Fruit fly (Drosophila melanogaster) whole organism, embryonic: ENCODE data around the gene CG44271.

Experiments used
- Ada2b ChIP-seq: fragments of 200-800 bp; sonication (Bioruptor generic); IDR thresholded peaks from 2 replicates; pipeline ENCODE4 v1.3.6; 2022; ENCODE audit warnings: missing biosample characterization, missing genetic modification characterization
- C15 ChIP-seq: fragments of 200-800 bp; sonication (Bioruptor generic); IDR thresholded peaks from 3 replicates; pipeline ENCODE4 v1.3.6; 2022; ENCODE audit warnings: missing biosample characterization, missing genetic modification characterization
- CG11085 ChIP-seq: fragments of 200-800 bp; sonication (Bioruptor generic); IDR thresholded peaks from 2 replicates; pipeline ENCODE4 v1.3.6; 2022; ENCODE audit warnings: missing biosample characterization, missing genetic modification characterization
- CG11456 ChIP-seq: fragments of 200-800 bp; sonication (Bioruptor generic); IDR thresholded peaks from 3 replicates; pipeline ENCODE4 v1.3.6; 2022; ENCODE audit warnings: missing biosample characterization, missing genetic modification characterization
- CG12659 ChIP-seq: fragments of 200-800 bp; sonication (Bioruptor generic); optimal IDR thresholded peaks from 3 replicates; lab custom pipeline; 2017; ENCODE audit warnings: mild to moderate bottlenecking, missing biosample characterization, missing genetic modification reagents, missing genetic modification characterization
- CG13287 ChIP-seq: fragments of 200-800 bp; sonication (Bioruptor generic); IDR thresholded peaks from 2 replicates; pipeline ENCODE4 v1.3.6; 2022; ENCODE audit warnings: missing biosample characterization, missing genetic modification characterization; ENCODE audit not compliant: partially characterized antibody
- CG13296 ChIP-seq: fragments of 200-800 bp; sonication (Bioruptor generic); optimal IDR thresholded peaks from 3 replicates; lab custom pipeline; 2018; ENCODE audit warnings: missing biosample characterization, mild to moderate bottlenecking, missing genetic modification characterization
- CG13894 ChIP-seq: fragments of 200-800 bp; sonication (Bioruptor generic); optimal IDR thresholded peaks from 3 replicates; lab custom pipeline; 2018; ENCODE audit warnings: missing biosample characterization, mild to moderate bottlenecking, missing genetic modification characterization, moderate library complexity
- CG14710 ChIP-seq: fragments of 200-800 bp; sonication (Bioruptor generic); optimal IDR thresholded peaks from 3 replicates; lab custom pipeline; 2019; ENCODE audit warnings: missing biosample characterization, mild to moderate bottlenecking, missing genetic modification characterization, moderate library complexity
- CG15601 ChIP-seq: fragments of 200-800 bp; sonication (Bioruptor generic); optimal IDR thresholded peaks from 3 replicates; lab custom pipeline; 2019; ENCODE audit warnings: missing biosample characterization, mild to moderate bottlenecking, missing genetic modification characterization, moderate library complexity
- CG2875 ChIP-seq: fragments of 200-800 bp; sonication (Bioruptor generic); optimal IDR thresholded peaks from 2 replicates; lab custom pipeline; 2017; ENCODE audit warnings: missing biosample characterization, mild to moderate bottlenecking, missing genetic modification characterization, missing genetic modification reagents
- CG4617 ChIP-seq: fragments of 200-800 bp; sonication (Bioruptor generic); optimal IDR thresholded peaks from 3 replicates; lab custom pipeline; 2016; ENCODE audit warnings: missing biosample characterization, missing genetic modification characterization, borderline replicate concordance
- CG4820 ChIP-seq: fragments of 200-800 bp; sonication (Bioruptor generic); optimal IDR thresholded peaks from 3 replicates; lab custom pipeline; 2016; ENCODE audit warnings: missing biosample characterization, missing genetic modification characterization
- CG8290 ChIP-seq, 3 experiments: fragments of 200-800 bp; sonication (Bioruptor generic); optimal IDR thresholded peaks; 2 replicates each; lab custom pipeline; 2016 to 2019; ENCODE audit warnings: missing biosample characterization in 3 of 3, missing genetic modification characterization in 3 of 3, mild to moderate bottlenecking in 2 of 3, moderate library complexity in 1 of 3
- CG8944 ChIP-seq: fragments of 200-800 bp; sonication (Bioruptor generic); optimal IDR thresholded peaks from 3 replicates; lab custom pipeline; 2016; ENCODE audit warnings: missing biosample characterization, missing genetic modification characterization
- CG9437 ChIP-seq: fragments of 200-800 bp; sonication (Bioruptor generic); optimal IDR thresholded peaks from 2 replicates; lab custom pipeline; 2018; ENCODE audit warnings: missing biosample characterization, mild to moderate bottlenecking, missing genetic modification characterization
- CHES-1-like ChIP-seq: fragments of 200-800 bp; sonication (Bioruptor generic); optimal IDR thresholded peaks from 2 replicates; lab custom pipeline; 2016; ENCODE audit warnings: missing biosample characterization, missing genetic modification characterization
- Deaf1 ChIP-seq: fragments of 200-800 bp; optimal IDR thresholded peaks from 3 replicates; lab custom pipeline; 2019; ENCODE audit warnings: missing biosample characterization, mild to moderate bottlenecking, missing genetic modification characterization, moderate library complexity
- Dek ChIP-seq: fragments of 200-800 bp; sonication (Bioruptor generic); optimal IDR thresholded peaks from 3 replicates; lab custom pipeline; 2019; ENCODE audit warnings: missing biosample characterization, mild to moderate bottlenecking, missing genetic modification characterization, moderate library complexity
- ERR ChIP-seq: fragments of 200-800 bp; sonication (Bioruptor generic); optimal IDR thresholded peaks from 2 replicates; lab custom pipeline; 2016; ENCODE audit warnings: missing biosample characterization, missing genetic modification characterization
- Fer2 ChIP-seq: fragments of 200-800 bp; sonication (Bioruptor generic); optimal IDR thresholded peaks from 2 replicates; lab custom pipeline; 2018; ENCODE audit warnings: missing biosample characterization, mild to moderate bottlenecking, missing genetic modification characterization, moderate library complexity
- HmgD ChIP-seq: fragments of 200-800 bp; sonication (Bioruptor generic); optimal IDR thresholded peaks from 3 replicates; lab custom pipeline; 2016; ENCODE audit warnings: missing biosample characterization, missing genetic modification characterization
- HmgZ ChIP-seq: fragments of 200-800 bp; sonication (Bioruptor generic); optimal IDR thresholded peaks from 2 replicates; lab custom pipeline; 2018; ENCODE audit warnings: missing biosample characterization, mild to moderate bottlenecking, missing genetic modification characterization
- Lpt ChIP-seq: fragments of >200 bp; optimal IDR thresholded peaks from 2 replicates; lab custom pipeline; 2018; ENCODE audit warnings: missing biosample characterization, missing genetic modification characterization
- MBD-R2 ChIP-seq: fragments of 200-800 bp; sonication (Bioruptor generic); IDR thresholded peaks from 2 replicates; pipeline ENCODE4 v1.3.6; 2022; ENCODE audit warnings: missing biosample characterization, missing genetic modification characterization
- Mes4 ChIP-seq: fragments of 200-800 bp; sonication (Bioruptor generic); optimal IDR thresholded peaks from 2 replicates; lab custom pipeline; 2016; ENCODE audit warnings: missing biosample characterization, missing genetic modification characterization
- Nf-YC ChIP-seq: fragments of 200-800 bp; optimal IDR thresholded peaks from 3 replicates; lab custom pipeline; 2019; ENCODE audit warnings: missing biosample characterization, mild to moderate bottlenecking, missing genetic modification characterization, moderate library complexity
- Sry-β ChIP-seq: fragments of 200-800 bp; sonication (Bioruptor generic); optimal IDR thresholded peaks from 2 replicates; lab custom pipeline; 2018; ENCODE audit warnings: missing biosample characterization, mild to moderate bottlenecking, missing genetic modification characterization, moderate library complexity
- aop ChIP-seq: fragments of 200-800 bp; sonication (Bioruptor generic); IDR thresholded peaks from 2 replicates; pipeline ENCODE4 v1.3.6; 2022; ENCODE audit warnings: missing biosample characterization, missing genetic modification characterization
- ato ChIP-seq: fragments of 200-800 bp; sonication (Bioruptor generic); IDR thresholded peaks from 2 replicates; pipeline ENCODE4 v1.3.6; 2022; ENCODE audit warnings: missing biosample characterization, missing genetic modification characterization; ENCODE audit not compliant: partially characterized antibody
- cwo ChIP-seq: fragments of 200-800 bp; sonication (Bioruptor generic); optimal IDR thresholded peaks from 3 replicates; lab custom pipeline; 2017; ENCODE audit warnings: missing biosample characterization, missing genetic modification characterization, mild to moderate bottlenecking, moderate library complexity, missing genetic modification reagents
- fd102C ChIP-seq: fragments of 200-800 bp; sonication (Bioruptor generic); optimal IDR thresholded peaks from 2 replicates; lab custom pipeline; 2018; ENCODE audit warnings: missing biosample characterization, mild to moderate bottlenecking, missing genetic modification characterization, moderate library complexity
- ftz-f1 ChIP-seq: fragments of 200-800 bp; sonication (Bioruptor generic); optimal IDR thresholded peaks from 2 replicates; lab custom pipeline; 2016; ENCODE audit warnings: missing biosample characterization, missing genetic modification characterization
- grau ChIP-seq: fragments of 200-800 bp; optimal IDR thresholded peaks from 3 replicates; lab custom pipeline; 2019; ENCODE audit warnings: missing biosample characterization, mild to moderate bottlenecking, missing genetic modification characterization, moderate library complexity
- gro ChIP-seq: fragments of 200-800 bp; sonication (Bioruptor generic); optimal IDR thresholded peaks from 2 replicates; lab custom pipeline; 2016; ENCODE audit warnings: missing biosample characterization, missing genetic modification characterization
- hb ChIP-seq: fragments of 200-800 bp; sonication (Bioruptor generic); IDR thresholded peaks from 3 replicates; pipeline ENCODE4 v1.3.6; 2022; ENCODE audit warnings: missing biosample characterization, missing genetic modification characterization; ENCODE audit not compliant: partially characterized antibody
- her ChIP-seq: fragments of 200-800 bp; sonication (Bioruptor generic); optimal IDR thresholded peaks from 2 replicates; lab custom pipeline; 2016; ENCODE audit warnings: missing biosample characterization, missing genetic modification characterization
- hkb ChIP-seq, 2 experiments: fragments of 200-800 bp in 1 of 2; fragments of >200 bp in 1 of 2; sonication (Bioruptor generic) in 1 of 2; IDR thresholded peaks in 1 of 2; optimal IDR thresholded peaks in 1 of 2; 2 replicates each; pipeline versions ENCODE4 v1.3.6 to Lab custom; 2017 to 2022; ENCODE audit warnings: missing biosample characterization in 1 of 2, missing genetic modification characterization in 1 of 2
- lola ChIP-seq, 3 experiments: fragments of >200 bp in 2 of 3; fragments of 200-800 bp in 1 of 3; sonication (Bioruptor generic) in 1 of 3; optimal IDR thresholded peaks; 2 replicates each; lab custom pipeline; 2017 to 2019; ENCODE audit warnings: missing biosample characterization in 3 of 3, missing genetic modification characterization in 3 of 3, mild to moderate bottlenecking in 1 of 3, moderate library complexity in 1 of 3
- maf-S ChIP-seq: fragments of 200-800 bp; sonication (Bioruptor generic); optimal IDR thresholded peaks from 2 replicates; lab custom pipeline; 2016; ENCODE audit warnings: missing biosample characterization, missing genetic modification characterization
- pfk ChIP-seq: fragments of 200-800 bp; sonication (Bioruptor generic); optimal IDR thresholded peaks from 2 replicates; lab custom pipeline; 2018; ENCODE audit warnings: missing biosample characterization, mild to moderate bottlenecking, missing genetic modification characterization, moderate library complexity
- scrt ChIP-seq: fragments of 200-800 bp; sonication (Bioruptor generic); optimal IDR thresholded peaks from 2 replicates; lab custom pipeline; 2018; ENCODE audit warnings: missing biosample characterization, mild to moderate bottlenecking, missing genetic modification characterization, moderate library complexity
- slou ChIP-seq: fragments of 200-800 bp; sonication (Bioruptor generic); optimal IDR thresholded peaks from 3 replicates; lab custom pipeline; 2016; ENCODE audit warnings: missing biosample characterization, missing genetic modification characterization
- sqz ChIP-seq: fragments of 200-800 bp; sonication (Bioruptor generic); optimal IDR thresholded peaks from 3 replicates; lab custom pipeline; 2018; ENCODE audit warnings: missing biosample characterization, mild to moderate bottlenecking, missing genetic modification characterization
- tap ChIP-seq: fragments of 200-800 bp; optimal IDR thresholded peaks from 3 replicates; lab custom pipeline; 2019; ENCODE audit warnings: missing biosample characterization, mild to moderate bottlenecking, missing genetic modification characterization, moderate library complexity
- wek ChIP-seq: fragments of 200-800 bp; sonication (Bioruptor generic); optimal IDR thresholded peaks from 3 replicates; lab custom pipeline; 2018; ENCODE audit warnings: missing biosample characterization, mild to moderate bottlenecking, missing genetic modification characterization, moderate library complexity
- wor ChIP-seq: fragments of 200-800 bp; sonication (Bioruptor generic); IDR thresholded peaks from 2 replicates; pipeline ENCODE4 v1.3.6; 2022; ENCODE audit warnings: missing biosample characterization, missing genetic modification characterization
- zen2 ChIP-seq: fragments of 200-800 bp; sonication (Bioruptor generic); IDR thresholded peaks from 3 replicates; pipeline ENCODE4 v1.3.6; 2022; ENCODE audit warnings: missing biosample characterization, missing genetic modification characterization; ENCODE audit not compliant: partially characterized antibody
- zf30C ChIP-seq: fragments of 200-800 bp; sonication (Bioruptor generic); optimal IDR thresholded peaks from 3 replicates; lab custom pipeline; 2018; ENCODE audit warnings: missing biosample characterization, mild to moderate bottlenecking, missing genetic modification characterization

CG44271 gene

DNA sequence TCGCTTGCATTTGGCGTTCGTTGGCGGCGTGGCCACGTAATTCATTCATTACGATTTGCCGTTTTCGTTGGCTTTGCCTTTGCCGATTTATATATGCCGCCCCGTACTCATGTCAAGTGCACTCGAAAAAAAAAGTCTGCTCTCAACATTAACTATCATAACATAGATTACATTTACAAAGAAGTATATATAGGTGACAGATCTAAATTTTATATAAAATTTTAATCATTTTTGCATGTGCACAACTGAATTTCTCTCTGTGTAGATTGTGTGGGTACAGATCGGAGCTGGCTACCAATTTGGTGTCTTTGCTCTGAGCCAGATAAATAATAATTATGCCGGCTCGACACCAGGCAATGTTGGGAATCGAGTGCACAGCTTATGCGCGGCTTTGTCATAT lies 49.3 kb downstream of the CG44271 start (continued):
- TF ChIP-seq zf30C (GFP tag; lab: Kevin White, UChicago) (no peak), aop (GFP tag; lab: Robert Waterston, UW) (no peak), scrt (GFP tag; lab: Kevin White, UChicago) (no peak), CG2875 (GFP tag; lab: Kevin White, UChicago) (no peak), Nf-YC (tag; lab: Kevin White, UChicago) (no peak), ERR (no peak), HmgD (GFP tag; lab: Kevin White, UChicago) (no peak), Mes4 (no peak), Deaf1 (tag; lab: Kevin White, UChicago) (no peak), hkb (optimal IDR thresholded peaks at IDR 0.05; lab: Kevin White, UChicago) (no peak), hkb (GFP tag; IDR thresholded peaks at IDR 0.05; lab: Robert Waterston, UW) (peak; percentile 24; the same call in 1 of the 2 replicates), C15 (GFP tag; lab: Robert Waterston, UW) (no peak), CG13287 (GFP tag; lab: Robert Waterston, UW) (no peak), ato (GFP tag; lab: Robert Waterston, UW) (no peak), CG13894 (no peak), Sry-β (no peak), Dek (tag; lab: Kevin White, UChicago) (no peak), CG4820 (GFP tag; lab: Kevin White, UChicago) (peak; percentile 36), cwo (GFP tag; lab: Kevin White, UChicago) (no peak), hb (no peak), CG15601 (tag; lab: Kevin White, UChicago) (no peak), CG8290 (GFP tag; optimal IDR thresholded peaks at IDR 0.05; lab: Kevin White, UChicago) (no peak), CG8290 (tag; optimal IDR thresholded peaks at IDR 0.05; lab: Kevin White, UChicago) (no peak), fd102C (GFP tag; lab: Kevin White, UChicago) (no peak), lola (GFP tag; optimal IDR thresholded peaks at IDR 0.05; lab: Kevin White, UChicago) (peak in 1 of 3 experiments; percentile 22), CHES-1-like (GFP tag; lab: Kevin White, UChicago) (no peak), pfk (GFP tag; lab: Kevin White, UChicago) (no peak), CG4617 (GFP tag; lab: Kevin White, UChicago) (no peak), Ada2b (GFP tag; lab: Robert Waterston, UW) (peak; percentile 43; the same call in 1 of the 2 replicates), slou (GFP tag; lab: Kevin White, UChicago) (no peak), CG11085 (GFP tag; lab: Robert Waterston, UW) (0 out of 2 replicates have a peak, but pooled peaks have one; percentile 18), tap (peak; percentile 37), wor (GFP tag; lab: Robert Waterston, UW) (no peak), her (no peak), sqz (GFP tag; lab: Kevin White, UChicago) (no peak), ftz-f1 (GFP tag; lab: Kevin White, UChicago) (no peak), CG11456 (GFP tag; lab: Robert Waterston, UW) (0 out of 3 replicates have a peak, but pooled peaks have one; percentile 32), maf-S (no peak), HmgZ (no peak), wek (no peak), CG13296 (GFP tag; lab: Kevin White, UChicago) (no peak), gro (GFP tag; lab: Kevin White, UChicago) (no peak), Lpt (GFP tag; lab: Kevin White, UChicago) (no peak), zen2 (GFP tag; lab: Robert Waterston, UW) (no peak), CG14710 (tag; lab: Kevin White, UChicago) (peak; percentile 29), grau (tag; lab: Kevin White, UChicago) (peak; percentile 50), CG8944 (GFP tag; lab: Kevin White, UChicago) (no peak), CG12659 (GFP tag; lab: Kevin White, UChicago) (no peak), CG9437 (GFP tag; lab: Kevin White, UChicago) (no peak), Fer2 (no peak), MBD-R2 (GFP tag; lab: Robert Waterston, UW) (no peak)
